Worm (Caenorhabditis elegans): ENCODE results near the gene ZK154.4.

DNA sequence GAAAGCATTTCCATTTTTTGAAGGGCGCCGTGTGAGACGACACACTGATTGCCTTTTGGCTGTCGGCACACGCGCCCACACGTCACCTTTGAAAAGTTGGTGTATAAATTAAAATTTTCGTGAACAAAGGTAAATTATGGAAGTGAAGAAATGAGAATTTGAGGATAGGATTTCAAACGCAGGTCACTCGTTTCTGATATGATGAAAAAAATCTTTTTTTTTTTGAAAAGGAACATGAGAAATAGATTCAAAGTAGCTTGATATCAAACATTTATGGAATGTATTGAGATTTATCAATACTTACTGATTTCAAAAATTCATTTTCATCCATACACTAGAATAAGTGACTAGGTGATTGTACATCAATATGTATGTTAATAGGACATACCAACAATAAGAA, 35.3 kb upstream of the ZK154.4 start:
- TF ChIP-seq hlh-30 (tag; optimal IDR thresholded peaks at IDR 0.05; ENCODE audit: insufficient read depth): no peak
- no peak for TF ChIP-seq ceh-82 (tag; optimal IDR thresholded peaks at IDR 0.05)
- no peak for TF ChIP-seq mdl-1 (tag; optimal IDR thresholded peaks at IDR 0.05)
- no peak for TF ChIP-seq pqm-1 (tag; optimal IDR thresholded peaks at IDR 0.05)
- TF ChIP-seq duxl-1 (tag; optimal IDR thresholded peaks at IDR 0.05; ENCODE audit: poor library complexity): no peak
- TF ChIP-seq lin-29 (GFP tag; IDR thresholded peaks at IDR 0.05): no peak
- no peak for TF ChIP-seq ceh-28 (tag; optimal IDR thresholded peaks at IDR 0.05)
- no peak for TF ChIP-seq fos-1 (tag; optimal IDR thresholded peaks at IDR 0.05)
- TF ChIP-seq aha-1 (tag): peak; percentile 91
- TF ChIP-seq unc-130 (GFP tag; optimal IDR thresholded peaks at IDR 0.05): no peak
- TF ChIP-seq nhr-48 (tag; optimal IDR thresholded peaks at IDR 0.05): no peak
- TF ChIP-seq saeg-2 (GFP tag; IDR thresholded peaks at IDR 0.05): no peak

All from whole organism, L4 larva.